Fruit fly (Drosophila melanogaster) whole organism, embryonic: ENCODE data around the gene dsd.

Source experiments
- CG10274 ChIP-seq: fragments of 200-800 bp; sonication (Bioruptor generic); optimal IDR thresholded peaks from 3 replicates; lab custom pipeline; 2017; ENCODE audit warnings: missing biosample characterization, mild to moderate bottlenecking, missing genetic modification characterization
- CG10543 ChIP-seq: fragments of 200-800 bp; sonication (Bioruptor generic); optimal IDR thresholded peaks from 3 replicates; lab custom pipeline; 2017; ENCODE audit warnings: missing biosample characterization, mild to moderate bottlenecking, missing genetic modification characterization, moderate library complexity
- CG11695 ChIP-seq: fragments of 200-800 bp; sonication (Bioruptor generic); IDR thresholded peaks from 3 replicates; pipeline ENCODE4 v1.3.6; 2022; ENCODE audit warnings: missing biosample characterization, missing genetic modification characterization
- CG14710 ChIP-seq: fragments of 200-800 bp; sonication (Bioruptor generic); optimal IDR thresholded peaks from 3 replicates; lab custom pipeline; 2019; ENCODE audit warnings: missing biosample characterization, mild to moderate bottlenecking, missing genetic modification characterization, moderate library complexity
- CG14860 ChIP-seq: fragments of 200-800 bp; sonication (Bioruptor generic); IDR thresholded peaks from 3 replicates; pipeline ENCODE4 v1.3.6; 2022; ENCODE audit warnings: missing biosample characterization, missing genetic modification characterization; ENCODE audit not compliant: partially characterized antibody
- CG15479 ChIP-seq: fragments of 200-800 bp; sonication (Bioruptor generic); optimal IDR thresholded peaks from 3 replicates; lab custom pipeline; 2019; ENCODE audit warnings: missing biosample characterization, mild to moderate bottlenecking, missing genetic modification characterization, moderate library complexity
- CG15514 ChIP-seq: fragments of 200-800 bp; sonication (Bioruptor generic); optimal IDR thresholded peaks from 3 replicates; lab custom pipeline; 2017; ENCODE audit warnings: missing biosample characterization, missing genetic modification characterization, mild to moderate bottlenecking, moderate library complexity, missing genetic modification reagents
- CG1647 ChIP-seq: fragments of 200-800 bp; sonication (Bioruptor generic); optimal IDR thresholded peaks from 3 replicates; lab custom pipeline; 2016; ENCODE audit warnings: missing biosample characterization, missing genetic modification characterization
- CG17328 ChIP-seq: fragments of 200-800 bp; sonication (Bioruptor generic); IDR thresholded peaks from 2 replicates; pipeline ENCODE4 v1.3.6; 2022; ENCODE audit warnings: missing biosample characterization, missing genetic modification characterization
- CG17385 ChIP-seq: fragments of 200-800 bp; sonication (Bioruptor generic); optimal IDR thresholded peaks from 3 replicates; lab custom pipeline; 2018; ENCODE audit warnings: missing biosample characterization, mild to moderate bottlenecking, missing genetic modification characterization
- CG2129 ChIP-seq: fragments of 200-800 bp; sonication (Bioruptor generic); IDR thresholded peaks from 2 replicates; pipeline ENCODE4 v1.3.6; 2022; ENCODE audit warnings: missing biosample characterization, missing genetic modification characterization; ENCODE audit not compliant: partially characterized antibody
- CG30431 ChIP-seq: fragments of 200-800 bp; sonication (Bioruptor generic); optimal IDR thresholded peaks from 2 replicates; lab custom pipeline; 2017; ENCODE audit warnings: missing biosample characterization, missing genetic modification characterization
- CG42726 ChIP-seq: fragments of 200-800 bp; sonication (Bioruptor generic); IDR thresholded peaks from 2 replicates; pipeline ENCODE4 v1.3.6; 2022; ENCODE audit warnings: missing biosample characterization, missing genetic modification characterization; ENCODE audit not compliant: partially characterized antibody
- CG4707 ChIP-seq: fragments of 200-800 bp; sonication (Bioruptor generic); optimal IDR thresholded peaks from 2 replicates; lab custom pipeline; 2018; ENCODE audit warnings: missing biosample characterization, mild to moderate bottlenecking, missing genetic modification characterization, moderate library complexity
- CG5245 ChIP-seq: fragments of 200-800 bp; sonication (Bioruptor generic); optimal IDR thresholded peaks from 3 replicates; lab custom pipeline; 2016; ENCODE audit warnings: missing biosample characterization, missing genetic modification characterization
- CG6689 ChIP-seq: fragments of 200-800 bp; sonication (Bioruptor generic); IDR thresholded peaks from 2 replicates; pipeline ENCODE4 v1.3.6; 2022; ENCODE audit warnings: missing biosample characterization, missing genetic modification characterization
- CG9437 ChIP-seq: fragments of 200-800 bp; sonication (Bioruptor generic); optimal IDR thresholded peaks from 2 replicates; lab custom pipeline; 2018; ENCODE audit warnings: missing biosample characterization, mild to moderate bottlenecking, missing genetic modification characterization
- CG9609 ChIP-seq: fragments of 200-800 bp; sonication (Bioruptor generic); optimal IDR thresholded peaks from 3 replicates; lab custom pipeline; 2016; ENCODE audit warnings: missing biosample characterization, missing genetic modification characterization
- CG9727 ChIP-seq: fragments of 200-800 bp; sonication (Bioruptor generic); optimal IDR thresholded peaks from 3 replicates; lab custom pipeline; 2017; ENCODE audit warnings: missing biosample characterization, mild to moderate bottlenecking, missing genetic modification characterization
- Camta ChIP-seq: fragments of 200-800 bp; sonication (Bioruptor generic); optimal IDR thresholded peaks from 2 replicates; lab custom pipeline; 2016; ENCODE audit warnings: missing biosample characterization, missing genetic modification characterization
- D ChIP-seq, 2 experiments: fragments of 200-800 bp in 1 of 2; fragments of >200 bp in 1 of 2; sonication (Bioruptor generic) in 1 of 2; optimal IDR thresholded peaks; 2 replicates in 1 of 2; 3 replicates in 1 of 2; lab custom pipeline; 2017; ENCODE audit warnings: mild to moderate bottlenecking in 1 of 2, missing biosample characterization in 1 of 2, missing genetic modification characterization in 1 of 2, missing genetic modification reagents in 1 of 2
- Dfd ChIP-seq, 2 experiments: fragments of >200 bp; optimal IDR thresholded peaks; 2 replicates each; lab custom pipeline; 2017; ENCODE audit warnings: missing biosample characterization in 2 of 2, missing genetic modification characterization in 2 of 2
- ERR ChIP-seq: fragments of 200-800 bp; sonication (Bioruptor generic); optimal IDR thresholded peaks from 2 replicates; lab custom pipeline; 2016; ENCODE audit warnings: missing biosample characterization, missing genetic modification characterization
- HLH3B ChIP-seq: fragments of 200-800 bp; sonication (Bioruptor generic); IDR thresholded peaks from 2 replicates; pipeline ENCODE4 v1.3.6; 2022; ENCODE audit warnings: missing biosample characterization, missing genetic modification characterization
- HLH4C ChIP-seq: fragments of 200-800 bp; sonication (Bioruptor generic); IDR thresholded peaks from 3 replicates; pipeline ENCODE4 v1.3.6; 2022; ENCODE audit warnings: missing biosample characterization, missing genetic modification characterization; ENCODE audit not compliant: partially characterized antibody
- Lhr ChIP-seq: fragments of 200-800 bp; sonication (Bioruptor generic); optimal IDR thresholded peaks from 3 replicates; lab custom pipeline; 2017; ENCODE audit warnings: mild to moderate bottlenecking, missing biosample characterization, missing genetic modification reagents, missing genetic modification characterization
- NFAT ChIP-seq: fragments of 200-800 bp; sonication (Bioruptor generic); IDR thresholded peaks from 2 replicates; pipeline ENCODE4 v1.3.6; 2022; ENCODE audit warnings: missing biosample characterization, missing genetic modification characterization
- PHDP ChIP-seq: fragments of 200-800 bp; sonication (Bioruptor generic); optimal IDR thresholded peaks from 3 replicates; lab custom pipeline; 2018; ENCODE audit warnings: missing biosample characterization, mild to moderate bottlenecking, missing genetic modification characterization, moderate library complexity
- Pdp1 ChIP-seq, 2 experiments: fragments of 200-800 bp; sonication (Bioruptor generic); optimal IDR thresholded peaks; 3 replicates each; lab custom pipeline; 2016; ENCODE audit warnings: missing biosample characterization in 2 of 2, missing genetic modification characterization in 2 of 2, mild to moderate bottlenecking in 1 of 2, moderate library complexity in 1 of 2
- Usf ChIP-seq: fragments of 200-800 bp; sonication (Bioruptor generic); optimal IDR thresholded peaks from 2 replicates; lab custom pipeline; 2017; ENCODE audit warnings: missing genotype, missing biosample characterization, missing genetic modification characterization
- Vsx1 ChIP-seq: fragments of 200-800 bp; sonication (Bioruptor generic); optimal IDR thresholded peaks from 2 replicates; lab custom pipeline; 2017; ENCODE audit warnings: missing biosample characterization, mild to moderate bottlenecking, missing genetic modification characterization, missing genetic modification reagents
- aop ChIP-seq: fragments of 200-800 bp; sonication (Bioruptor generic); IDR thresholded peaks from 2 replicates; pipeline ENCODE4 v1.3.6; 2022; ENCODE audit warnings: missing biosample characterization, missing genetic modification characterization
- bab2 ChIP-seq: fragments of 200-800 bp; sonication (Bioruptor generic); optimal IDR thresholded peaks from 2 replicates; lab custom pipeline; 2016; ENCODE audit warnings: missing biosample characterization, missing genetic modification characterization
- bcd ChIP-seq: fragments of 200-800 bp; sonication (Bioruptor generic); optimal IDR thresholded peaks from 2 replicates; lab custom pipeline; 2017; ENCODE audit warnings: missing biosample characterization, mild to moderate bottlenecking, missing genetic modification characterization
- bowl ChIP-seq: fragments of 200-800 bp; sonication (Bioruptor generic); IDR thresholded peaks from 2 replicates; pipeline ENCODE4 v1.3.6; 2022; ENCODE audit warnings: missing biosample characterization, missing genetic modification characterization
- br ChIP-seq: fragments of >200 bp; optimal IDR thresholded peaks from 2 replicates; lab custom pipeline; 2017
- da ChIP-seq: fragments of 200-800 bp; sonication (Bioruptor generic); optimal IDR thresholded peaks from 2 replicates; lab custom pipeline; 2016; ENCODE audit warnings: missing biosample characterization, missing genetic modification characterization
- ems ChIP-seq: fragments of 200-800 bp; sonication (Bioruptor generic); optimal IDR thresholded peaks from 3 replicates; lab custom pipeline; 2016; ENCODE audit warnings: missing biosample characterization, missing genetic modification characterization
- gsb ChIP-seq: fragments of 200-800 bp; sonication (Bioruptor generic); IDR thresholded peaks from 2 replicates; pipeline ENCODE4 v1.3.6; 2022; ENCODE audit warnings: missing biosample characterization, missing genetic modification characterization
- her ChIP-seq: fragments of 200-800 bp; sonication (Bioruptor generic); optimal IDR thresholded peaks from 2 replicates; lab custom pipeline; 2016; ENCODE audit warnings: missing biosample characterization, missing genetic modification characterization
- peb ChIP-seq: fragments of 200-800 bp; sonication (Bioruptor generic); IDR thresholded peaks from 2 replicates; pipeline ENCODE4 v1.3.6; 2022; ENCODE audit warnings: missing biosample characterization, missing genetic modification characterization
- sd ChIP-seq: fragments of 200-800 bp; sonication (Bioruptor generic); optimal IDR thresholded peaks from 3 replicates; lab custom pipeline; 2018; ENCODE audit warnings: missing biosample characterization, mild to moderate bottlenecking, missing genetic modification characterization, moderate library complexity
- sna ChIP-seq: fragments of 200-800 bp; sonication (Bioruptor generic); IDR thresholded peaks from 2 replicates; pipeline ENCODE4 v1.3.6; 2022; ENCODE audit warnings: missing biosample characterization, missing genetic modification characterization; ENCODE audit not compliant: partially characterized antibody
- sqz ChIP-seq: fragments of 200-800 bp; sonication (Bioruptor generic); optimal IDR thresholded peaks from 3 replicates; lab custom pipeline; 2018; ENCODE audit warnings: missing biosample characterization, mild to moderate bottlenecking, missing genetic modification characterization
- ssp ChIP-seq: fragments of 200-800 bp; sonication (Bioruptor generic); IDR thresholded peaks from 2 replicates; pipeline ENCODE4 v1.3.6; 2022; ENCODE audit warnings: missing biosample characterization, missing genetic modification characterization
- stc ChIP-seq: fragments of 200-800 bp; sonication (Bioruptor generic); IDR thresholded peaks from 2 replicates; pipeline ENCODE4 v1.3.6; 2022; ENCODE audit warnings: missing biosample characterization, missing genetic modification characterization
- unc-4 ChIP-seq: fragments of 200-800 bp; sonication (Bioruptor generic); IDR thresholded peaks from 2 replicates; pipeline ENCODE4 v1.3.6; 2022; ENCODE audit warnings: missing biosample characterization, missing genetic modification characterization; ENCODE audit not compliant: partially characterized antibody
- unpg ChIP-seq: fragments of 200-800 bp; sonication (Bioruptor generic); optimal IDR thresholded peaks from 3 replicates; lab custom pipeline; 2018; ENCODE audit warnings: missing biosample characterization, mild to moderate bottlenecking, missing genetic modification characterization, moderate library complexity
- wek ChIP-seq: fragments of 200-800 bp; sonication (Bioruptor generic); optimal IDR thresholded peaks from 3 replicates; lab custom pipeline; 2018; ENCODE audit warnings: missing biosample characterization, mild to moderate bottlenecking, missing genetic modification characterization, moderate library complexity
- zen2 ChIP-seq: fragments of 200-800 bp; sonication (Bioruptor generic); IDR thresholded peaks from 3 replicates; pipeline ENCODE4 v1.3.6; 2022; ENCODE audit warnings: missing biosample characterization, missing genetic modification characterization; ENCODE audit not compliant: partially characterized antibody

The dsd gene

DNA sequence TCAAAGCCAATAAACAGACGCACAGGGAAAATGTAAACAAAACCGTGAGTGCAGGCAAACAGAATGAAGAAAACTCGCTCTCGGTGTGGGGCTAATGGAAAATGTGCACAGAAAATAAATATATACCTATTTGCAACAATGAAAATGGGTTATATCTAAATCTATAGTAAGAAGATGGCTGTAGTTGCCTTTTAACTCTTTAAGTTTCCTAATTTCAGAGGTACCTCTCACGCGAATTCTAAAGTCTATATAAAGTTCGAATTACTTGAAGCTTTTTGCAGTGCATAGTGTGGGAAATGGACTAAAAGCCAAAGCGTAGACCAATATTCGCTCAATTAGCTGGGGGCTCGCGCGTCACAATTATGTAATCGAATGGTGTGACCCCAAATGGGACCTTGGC lies 52.2 kb downstream of the dsd start (continued):
- TF ChIP-seq CG17328 (GFP tag; lab: Robert Waterston, UW): peak; percentile 84
- TF ChIP-seq HLH4C: no peak
- peak; percentile 14 for TF ChIP-seq Usf (GFP tag; lab: Kevin White, UChicago)
- TF ChIP-seq CG15514 (GFP tag; lab: Kevin White, UChicago): peak; percentile 52
- peak; percentile 57; the same call in 1 of the 2 replicates for TF ChIP-seq aop (GFP tag; lab: Robert Waterston, UW)
- TF ChIP-seq wek (GFP tag; lab: Kevin White, UChicago): no peak
- peak; percentile 71 for TF ChIP-seq CG9609 (GFP tag; lab: Kevin White, UChicago)
- no peak for TF ChIP-seq da (GFP tag; lab: Kevin White, UChicago)
- no peak for TF ChIP-seq CG42726 (GFP tag; lab: Robert Waterston, UW)
- TF ChIP-seq sd (tag; lab: Kevin White, UChicago): no peak
- peak; percentile 52 for TF ChIP-seq CG10274 (GFP tag; lab: Kevin White, UChicago)
- TF ChIP-seq br (lab: Kevin White, UChicago): no peak
- peak; percentile 86 for TF ChIP-seq PHDP (tag; lab: Kevin White, UChicago)
- no peak for TF ChIP-seq CG2129
- TF ChIP-seq ssp (GFP tag; lab: Robert Waterston, UW): peak; percentile 57; the same call in 1 of the 2 replicates
- peak; percentile 40 for TF ChIP-seq CG30431 (GFP tag; lab: Kevin White, UChicago)
- TF ChIP-seq CG4707 (GFP tag; lab: Kevin White, UChicago): peak; percentile 71
- peak; percentile 80 for TF ChIP-seq CG6689 (GFP tag; lab: Robert Waterston, UW)
- peak; percentile 67; the same call in 1 of the 2 replicates for TF ChIP-seq gsb
- TF ChIP-seq Vsx1 (GFP tag; lab: Kevin White, UChicago): peak; percentile 85
- TF ChIP-seq CG1647 (GFP tag; lab: Kevin White, UChicago): peak; percentile 48
- TF ChIP-seq unpg: peak; percentile 89
- peak; percentile 41 for TF ChIP-seq CG10543 (GFP tag; lab: Kevin White, UChicago)
- TF ChIP-seq stc (GFP tag; lab: Robert Waterston, UW): peak; percentile 82
- TF ChIP-seq HLH3B (GFP tag; lab: Robert Waterston, UW): peak; percentile 83
- TF ChIP-seq D (optimal IDR thresholded peaks at IDR 0.05; lab: Kevin White, UChicago): no peak
- TF ChIP-seq D (GFP tag; optimal IDR thresholded peaks at IDR 0.05; lab: Kevin White, UChicago): peak; percentile 85
- peak; percentile 58 for TF ChIP-seq ERR (GFP tag; lab: Kevin White, UChicago)
- TF ChIP-seq her (GFP tag; lab: Kevin White, UChicago): peak; percentile 34
- TF ChIP-seq sna (GFP tag; lab: Robert Waterston, UW): no peak
- no peak for TF ChIP-seq zen2 (GFP tag; lab: Robert Waterston, UW)
- peak; percentile 77 for TF ChIP-seq Camta
- TF ChIP-seq bab2 (GFP tag; lab: Kevin White, UChicago): peak; percentile 72
- peak; percentile 76 for TF ChIP-seq CG9727 (GFP tag; lab: Kevin White, UChicago)
- TF ChIP-seq Pdp1 (GFP tag; optimal IDR thresholded peaks at IDR 0.05; lab: Kevin White, UChicago): peak; percentile 73 to 81
- no peak for TF ChIP-seq CG15479 (GFP tag; lab: Kevin White, UChicago)
- TF ChIP-seq Dfd (GFP tag; optimal IDR thresholded peaks at IDR 0.05; lab: Kevin White, UChicago): no peak
- peak; percentile 43 for TF ChIP-seq bcd (GFP tag; lab: Kevin White, UChicago)
- no peak for TF ChIP-seq ems (GFP tag; lab: Kevin White, UChicago)
- peak; percentile 75 for TF ChIP-seq CG17385 (GFP tag; lab: Kevin White, UChicago)
- peak; percentile 64 for TF ChIP-seq sqz
- peak; percentile 65 for TF ChIP-seq NFAT (GFP tag; lab: Robert Waterston, UW)
- TF ChIP-seq CG14860 (GFP tag; lab: Robert Waterston, UW): no peak
- TF ChIP-seq CG11695 (GFP tag; lab: Robert Waterston, UW): peak; percentile 79; the same call in 2 of the 3 replicates
- TF ChIP-seq CG9437 (GFP tag; lab: Kevin White, UChicago): peak; percentile 61
- TF ChIP-seq peb (GFP tag; lab: Robert Waterston, UW): peak; percentile 69
- TF ChIP-seq Lhr (GFP tag; lab: Kevin White, UChicago): peak; percentile 53
- peak; percentile 81 for TF ChIP-seq CG14710 (tag; lab: Kevin White, UChicago)
- no peak for TF ChIP-seq unc-4 (GFP tag; lab: Robert Waterston, UW)
- peak; percentile 81 for TF ChIP-seq CG5245 (GFP tag; lab: Kevin White, UChicago)
- TF ChIP-seq bowl (GFP tag; lab: Robert Waterston, UW): no peak
